Fruit fly (Drosophila melanogaster): ENCODE measurements around the gene Ir62a.

Gene Ir62a

dm6 chr3L:1576489-1577106 is 45.5 kb upstream of the Ir62a start, which contains the start of gene CG13917 (continued):
- no peak for TF ChIP-seq CG13123 (GFP tag; optimal IDR thresholded peaks at IDR 0.05)
- peak; percentile 66 for TF ChIP-seq trem (tag; optimal IDR thresholded peaks at IDR 0.05)
- peak; percentile 22; the same call in 1 of the 2 replicates for TF ChIP-seq CG14441 (GFP tag; IDR thresholded peaks at IDR 0.05)
- TF ChIP-seq Ets97D (GFP tag; optimal IDR thresholded peaks at IDR 0.05): peak; percentile 95
- peak; percentile 25 for TF ChIP-seq run (tag; optimal IDR thresholded peaks at IDR 0.05)
- TF ChIP-seq Med (GFP tag): peak; percentile 87
- TF ChIP-seq MTF-1 (GFP tag; optimal IDR thresholded peaks at IDR 0.05; ENCODE audit: borderline replicate concordance): no peak
- TF ChIP-seq Deaf1 (tag; optimal IDR thresholded peaks at IDR 0.05): peak; percentile 21
- TF ChIP-seq CG2116 (GFP tag; optimal IDR thresholded peaks at IDR 0.05): peak; percentile 33
- TF ChIP-seq CG16863 (GFP tag; optimal IDR thresholded peaks at IDR 0.05): no peak
- TF ChIP-seq Dek (tag; optimal IDR thresholded peaks at IDR 0.05): peak; percentile 40
- 0 out of 2 replicates have a peak, but pooled peaks have one; percentile 20 for TF ChIP-seq CG42726 (GFP tag; IDR thresholded peaks at IDR 0.05; ENCODE audit: partially characterized antibody)
- no peak for TF ChIP-seq CG15011 (GFP tag; optimal IDR thresholded peaks at IDR 0.05)
- TF ChIP-seq CG34422 (GFP tag; IDR thresholded peaks at IDR 0.05): peak; percentile 56; the same call in 1 of the 3 replicates
- peak; percentile 26 for TF ChIP-seq CG12391 (tag; optimal IDR thresholded peaks at IDR 0.05)
- no peak for TF ChIP-seq B-H1 (GFP tag; IDR thresholded peaks at IDR 0.05)
- TF ChIP-seq CG15514 (GFP tag; optimal IDR thresholded peaks at IDR 0.05): peak; percentile 91
- peak; percentile 86 for TF ChIP-seq Lhr (GFP tag; optimal IDR thresholded peaks at IDR 0.05)
- TF ChIP-seq CG12659 (GFP tag; optimal IDR thresholded peaks at IDR 0.05): peak; percentile 48
- no peak for TF ChIP-seq zfh2 (GFP tag; optimal IDR thresholded peaks at IDR 0.05)
- TF ChIP-seq Dfd (GFP tag; optimal IDR thresholded peaks at IDR 0.05): no peak
- TF ChIP-seq CG7271 (tag; optimal IDR thresholded peaks at IDR 0.05): no peak
- TF ChIP-seq Pdp1 (GFP tag; optimal IDR thresholded peaks at IDR 0.05): peak in 1 of 2 experiments; percentile 40
- TF ChIP-seq ind (GFP tag; optimal IDR thresholded peaks at IDR 0.05): no peak
- peak; percentile 22 for TF ChIP-seq CG2712 (tag; optimal IDR thresholded peaks at IDR 0.05)
- TF ChIP-seq kni (GFP tag; optimal IDR thresholded peaks at IDR 0.05): no peak
- TF ChIP-seq CG8290 (GFP tag; optimal IDR thresholded peaks at IDR 0.05): peak; percentile 12
- peak in 1 of 2 experiments; percentile 14 for TF ChIP-seq CG8290 (tag; optimal IDR thresholded peaks at IDR 0.05)
- peak; percentile 21 for TF ChIP-seq lab (GFP tag; optimal IDR thresholded peaks at IDR 0.05)
- 0 out of 3 replicates have a peak, but pooled peaks have one; percentile 17 for TF ChIP-seq so (GFP tag; IDR thresholded peaks at IDR 0.05)
- TF ChIP-seq CG11504 (tag; optimal IDR thresholded peaks at IDR 0.05): peak; percentile 51
- peak; percentile 97 for TF ChIP-seq Myb (GFP tag; optimal IDR thresholded peaks at IDR 0.05)
- TF ChIP-seq gem (tag; optimal IDR thresholded peaks at IDR 0.05): peak; percentile 33
- TF ChIP-seq CG33213 (GFP tag; optimal IDR thresholded peaks at IDR 0.05): peak; percentile 76
- peak; percentile 84 for TF ChIP-seq Kr (GFP tag; optimal IDR thresholded peaks at IDR 0.05)
- TF ChIP-seq Dref (GFP tag; IDR thresholded peaks at IDR 0.05): no peak
- TF ChIP-seq CG4360 (GFP tag; IDR thresholded peaks at IDR 0.05): peak; percentile 88
- TF ChIP-seq nmo (GFP tag; optimal IDR thresholded peaks at IDR 0.05): peak; percentile 18
- peak; percentile 34 for TF ChIP-seq MESR4 (GFP tag; optimal IDR thresholded peaks at IDR 0.05)
- TF ChIP-seq knrl (GFP tag; IDR thresholded peaks at IDR 0.05; ENCODE audit: partially characterized antibody): peak; percentile 21; the same call in 1 of the 3 replicates
- no peak for TF ChIP-seq Atf3 (GFP tag; optimal IDR thresholded peaks at IDR 0.05)
- peak; percentile 19 for TF ChIP-seq sqz (GFP tag; optimal IDR thresholded peaks at IDR 0.05)
- no peak for TF ChIP-seq Taf1 (GFP tag; IDR thresholded peaks at IDR 0.05)
- peak; percentile 34 for TF ChIP-seq HmgZ (tag; optimal IDR thresholded peaks at IDR 0.05)
- no peak for TF ChIP-seq otp (GFP tag; IDR thresholded peaks at IDR 0.05)
- TF ChIP-seq CG3726 (GFP tag; IDR thresholded peaks at IDR 0.05): no peak
